Fruit fly (Drosophila melanogaster): Measurements from ENCODE around the gene Ugt36F1.

Ugt36F1 gene

dm6 chr2L:18830587-18831528, 11.7 kb downstream of the Ugt36F1 start, which contains the start of the genes CG17597 and ScpX:
TSS of gene CG17597 (minus strand) at chr2L:18831153.
TSS of gene ScpX (plus strand) at chr2L:18831229.
- TF ChIP-seq CG7101 (tag; optimal IDR thresholded peaks at IDR 0.05) = peak; percentile 50
- peak; percentile 46 for TF ChIP-seq bab1 (GFP tag; optimal IDR thresholded peaks at IDR 0.05)
- TF ChIP-seq CG11617 (GFP tag; optimal IDR thresholded peaks at IDR 0.05) = peak; percentile 50
- peak; percentile 42 for TF ChIP-seq CG12768 (GFP tag; optimal IDR thresholded peaks at IDR 0.05)
- peak; percentile 55 for TF ChIP-seq Mnt (GFP tag; optimal IDR thresholded peaks at IDR 0.05)
- TF ChIP-seq cnc (optimal IDR thresholded peaks at IDR 0.05) = no peak
- TF ChIP-seq pad (GFP tag; optimal IDR thresholded peaks at IDR 0.05) = peak; percentile 17
- TF ChIP-seq cic (GFP tag; optimal IDR thresholded peaks at IDR 0.05) = no peak
- TF ChIP-seq CG7045 (GFP tag; optimal IDR thresholded peaks at IDR 0.05) = peak; percentile 44
- peak; percentile 6 for TF ChIP-seq ovo (GFP tag; optimal IDR thresholded peaks at IDR 0.05)
- TF ChIP-seq Hr96 (GFP tag; optimal IDR thresholded peaks at IDR 0.05) = peak; percentile 59
- no peak for TF ChIP-seq kay (GFP tag; ENCODE audit: borderline replicate concordance)
- peak; percentile 25 for TF ChIP-seq tj (GFP tag; optimal IDR thresholded peaks at IDR 0.05)
- peak; percentile 62 for TF ChIP-seq CG1620 (GFP tag; optimal IDR thresholded peaks at IDR 0.05)
- no peak for TF ChIP-seq Crg-1 (GFP tag; optimal IDR thresholded peaks at IDR 0.05)
- TF ChIP-seq toe (GFP tag; optimal IDR thresholded peaks at IDR 0.05) = peak; percentile 83
- TF ChIP-seq CG33017 (tag; optimal IDR thresholded peaks at IDR 0.05) = peak; percentile 34
- TF ChIP-seq Clk (GFP tag; optimal IDR thresholded peaks at IDR 0.05) = peak; percentile 42
- peak; percentile 76 for TF ChIP-seq CG5204 (GFP tag; optimal IDR thresholded peaks at IDR 0.05)
- peak; percentile 57 for TF ChIP-seq CG14711 (tag; optimal IDR thresholded peaks at IDR 0.05)

- TF ChIP-seq Clk (GFP tag; optimal IDR thresholded peaks at IDR 0.05) (no peak), CG7101 (tag; optimal IDR thresholded peaks at IDR 0.05) (no peak)
Observed at dm6 chr2L:18834525-18834924, 15.4 kb downstream of the Ugt36F1 start.

dm6 chr2L:18839143-18839872, 20.2 kb downstream of the Ugt36F1 start, which contains the start of gene CG10600:
TSS of gene CG10600 (minus strand) at chr2L:18839679.
- peak; percentile 88 for TF ChIP-seq toe (GFP tag; optimal IDR thresholded peaks at IDR 0.05)
- TF ChIP-seq tj (GFP tag; optimal IDR thresholded peaks at IDR 0.05) = peak; percentile 51
- TF ChIP-seq Crg-1 (GFP tag; optimal IDR thresholded peaks at IDR 0.05) = peak; percentile 95
- TF ChIP-seq Mnt (GFP tag; optimal IDR thresholded peaks at IDR 0.05) = peak; percentile 92
- TF ChIP-seq CG5204 (GFP tag; optimal IDR thresholded peaks at IDR 0.05) = peak; percentile 85
- TF ChIP-seq Hr96 (GFP tag; optimal IDR thresholded peaks at IDR 0.05) = peak; percentile 92
- TF ChIP-seq CG7045 (GFP tag; optimal IDR thresholded peaks at IDR 0.05) = peak; percentile 69
- peak; percentile 73 for TF ChIP-seq bab1 (GFP tag; optimal IDR thresholded peaks at IDR 0.05)
- peak; percentile 71 for TF ChIP-seq cic (GFP tag; optimal IDR thresholded peaks at IDR 0.05)
- TF ChIP-seq cnc (optimal IDR thresholded peaks at IDR 0.05) = no peak
- no peak for TF ChIP-seq kay (GFP tag; ENCODE audit: borderline replicate concordance)
- TF ChIP-seq CG1620 (GFP tag; optimal IDR thresholded peaks at IDR 0.05) = peak; percentile 95
- TF ChIP-seq CG33017 (tag; optimal IDR thresholded peaks at IDR 0.05) = peak; percentile 66
- TF ChIP-seq CG11617 (GFP tag; optimal IDR thresholded peaks at IDR 0.05) = peak; percentile 81
- TF ChIP-seq CG12768 (GFP tag; optimal IDR thresholded peaks at IDR 0.05) = peak; percentile 84
- TF ChIP-seq pad (GFP tag; optimal IDR thresholded peaks at IDR 0.05) = peak; percentile 84
- peak; percentile 84 for TF ChIP-seq Clk (GFP tag; optimal IDR thresholded peaks at IDR 0.05)
- TF ChIP-seq CG7101 (tag; optimal IDR thresholded peaks at IDR 0.05) = peak; percentile 88
- peak; percentile 79 for TF ChIP-seq ovo (GFP tag; optimal IDR thresholded peaks at IDR 0.05)
- peak; percentile 74 for TF ChIP-seq CG14711 (tag; optimal IDR thresholded peaks at IDR 0.05)

- TF ChIP-seq CG1620 (GFP tag; optimal IDR thresholded peaks at IDR 0.05) (no peak), CG5204 (GFP tag; optimal IDR thresholded peaks at IDR 0.05) (no peak)
Observed at dm6 chr2L:18841210-18841609, 22.1 kb downstream of the Ugt36F1 start, which contains the start of gene CG31752. TSS of gene CG31752 (minus strand) at chr2L:18841310.

- no peak for TF ChIP-seq kay (GFP tag; ENCODE audit: borderline replicate concordance)
- TF ChIP-seq Crg-1 (GFP tag; optimal IDR thresholded peaks at IDR 0.05) = no peak
- TF ChIP-seq CG33017 (tag; optimal IDR thresholded peaks at IDR 0.05) = no peak
- no peak for TF ChIP-seq toe (GFP tag; optimal IDR thresholded peaks at IDR 0.05)
- no peak for TF ChIP-seq ovo (GFP tag; optimal IDR thresholded peaks at IDR 0.05)
- no peak for TF ChIP-seq bab1 (GFP tag; optimal IDR thresholded peaks at IDR 0.05)
- no peak for TF ChIP-seq cic (GFP tag; optimal IDR thresholded peaks at IDR 0.05)
- no peak for TF ChIP-seq Clk (GFP tag; optimal IDR thresholded peaks at IDR 0.05)
Observed at dm6 chr2L:18843560-18843959, 24.4 kb downstream of the Ugt36F1 start.

dm6 chr2L:18844479-18844878, 25.3 kb downstream of the Ugt36F1 start, which contains the start of gene CG33120:
TSS of gene CG33120 (minus strand) at chr2L:18844579.
- no peak for TF ChIP-seq CG7045 (GFP tag; optimal IDR thresholded peaks at IDR 0.05)
- peak; percentile 61 for TF ChIP-seq tj (GFP tag; optimal IDR thresholded peaks at IDR 0.05)
